Fruit fly (Drosophila melanogaster) whole organism: Measurements from ENCODE around the gene Sptz.

ENCODE experiments used
- CG8478 ChIP-seq: fragments of >200 bp; optimal IDR thresholded peaks from 2 replicates; lab custom pipeline; 2018; ENCODE audit warnings: inconsistent platforms
- Dll ChIP-seq: fragments of >200 bp; optimal IDR thresholded peaks from 2 replicates; lab custom pipeline; 2017
- EcR ChIP-seq, 2 experiments: fragments of >200 bp; optimal IDR thresholded peaks; 2 replicates each; lab custom pipeline; 2017; ENCODE audit warnings: missing biosample characterization in 2 of 2, missing genetic modification characterization in 2 of 2, missing genetic modification reagents in 2 of 2
- pan ChIP-seq: fragments of >200 bp; optimal IDR thresholded peaks from 2 replicates; lab custom pipeline; 2017
- psq ChIP-seq: fragments of >200 bp; optimal IDR thresholded peaks from 2 replicates; lab custom pipeline; 2017
- usp ChIP-seq: fragments of >200 bp; optimal IDR thresholded peaks from 2 replicates; lab custom pipeline; 2017; ENCODE audit warnings: missing biosample characterization, missing genetic modification characterization, mixed read lengths

DNA sequence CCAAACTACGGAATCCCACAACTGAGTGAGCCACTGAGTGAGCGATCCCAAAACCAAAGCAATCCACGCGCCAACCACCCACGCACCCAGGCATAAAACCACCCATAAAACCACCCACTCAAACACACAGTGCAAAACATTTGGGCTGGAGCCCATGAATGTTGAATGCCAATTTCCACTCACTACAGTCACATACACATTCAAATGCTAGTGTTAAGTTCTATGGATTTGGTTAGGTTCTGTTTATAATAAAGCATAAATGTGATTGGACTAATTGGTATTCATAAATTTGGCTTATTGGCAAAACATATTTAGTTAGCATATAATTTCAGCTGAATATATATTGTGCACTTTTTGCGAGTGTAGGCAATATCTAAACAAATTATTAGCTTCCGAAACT is 47.9 kb downstream of the Sptz start:
- TF ChIP-seq CG8478 (lab: Kevin White, UChicago) (no peak), EcR (GFP tag; optimal IDR thresholded peaks at IDR 0.05; lab: Kevin White, UChicago) (no peak), usp (GFP tag; lab: Kevin White, UChicago) (no peak), psq (lab: Kevin White, UChicago) (no peak), Dll (lab: Kevin White, UChicago) (no peak), pan (no peak)
